Fruit fly (Drosophila melanogaster) whole organism, embryonic: ENCODE results near the gene CG6959.

Experiments
- Abd-B ChIP-seq: fragments of 200-800 bp; sonication (Bioruptor generic); optimal IDR thresholded peaks from 2 replicates; lab custom pipeline; 2018; ENCODE audit warnings: missing biosample characterization, mild to moderate bottlenecking, missing genetic modification characterization, moderate library complexity
- Blimp-1 ChIP-seq: fragments of 200-800 bp; sonication (Bioruptor generic); optimal IDR thresholded peaks from 3 replicates; lab custom pipeline; 2018; ENCODE audit warnings: missing biosample characterization, missing genetic modification characterization, mild to moderate bottlenecking, moderate library complexity, missing genetic modification reagents
- Bteb2 ChIP-seq: fragments of 200-800 bp; sonication (Bioruptor generic); optimal IDR thresholded peaks from 2 replicates; lab custom pipeline; 2016; ENCODE audit warnings: missing biosample characterization, missing genetic modification characterization
- CG10979 ChIP-seq: fragments of 200-800 bp; sonication (Bioruptor generic); optimal IDR thresholded peaks from 2 replicates; lab custom pipeline; 2018; ENCODE audit warnings: missing biosample characterization, mild to moderate bottlenecking, missing genetic modification characterization, moderate library complexity
- CG11696 ChIP-seq: fragments of 200-800 bp; sonication (Bioruptor generic); IDR thresholded peaks from 2 replicates; pipeline ENCODE4 v1.3.6; 2022; ENCODE audit warnings: missing biosample characterization, missing genetic modification characterization
- CG14441 ChIP-seq: fragments of 200-800 bp; sonication (Bioruptor generic); IDR thresholded peaks from 2 replicates; pipeline ENCODE4 v1.3.6; 2022; ENCODE audit warnings: missing biosample characterization, missing genetic modification characterization
- CG14667 ChIP-seq: fragments of 200-800 bp; sonication (Bioruptor generic); IDR thresholded peaks from 2 replicates; pipeline ENCODE4 v1.3.6; 2022; ENCODE audit warnings: missing biosample characterization, missing genetic modification characterization
- CG14965 ChIP-seq: fragments of 200-800 bp; sonication (Bioruptor generic); optimal IDR thresholded peaks from 2 replicates; lab custom pipeline; 2016; ENCODE audit warnings: missing biosample characterization, missing genetic modification characterization, borderline replicate concordance
- CG15073 ChIP-seq: fragments of 200-800 bp; sonication (Bioruptor generic); optimal IDR thresholded peaks from 2 replicates; lab custom pipeline; 2016; ENCODE audit warnings: missing biosample characterization, missing genetic modification characterization
- CG15514 ChIP-seq: fragments of 200-800 bp; sonication (Bioruptor generic); optimal IDR thresholded peaks from 3 replicates; lab custom pipeline; 2017; ENCODE audit warnings: missing biosample characterization, missing genetic modification characterization, mild to moderate bottlenecking, moderate library complexity, missing genetic modification reagents
- CG18262 ChIP-seq: fragments of 200-800 bp; optimal IDR thresholded peaks from 3 replicates; lab custom pipeline; 2019; ENCODE audit warnings: missing biosample characterization, mild to moderate bottlenecking, missing genetic modification characterization, moderate library complexity
- CG18599 ChIP-seq: fragments of 200-800 bp; sonication (Bioruptor generic); optimal IDR thresholded peaks from 3 replicates; lab custom pipeline; 2017; ENCODE audit warnings: missing biosample characterization, missing genetic modification characterization, mild to moderate bottlenecking, moderate library complexity, missing genetic modification reagents
- CG18619 ChIP-seq: fragments of 200-800 bp; sonication (Bioruptor generic); optimal IDR thresholded peaks from 3 replicates; lab custom pipeline; 2017; ENCODE audit warnings: missing biosample characterization, mild to moderate bottlenecking, missing genetic modification characterization
- CG18764 ChIP-seq: fragments of 200-800 bp; sonication (Bioruptor generic); optimal IDR thresholded peaks from 3 replicates; lab custom pipeline; 2016; ENCODE audit warnings: missing biosample characterization, missing genetic modification characterization
- CG2120 ChIP-seq: fragments of 200-800 bp; sonication (Bioruptor generic); optimal IDR thresholded peaks from 3 replicates; lab custom pipeline; 2016; ENCODE audit warnings: missing biosample characterization, missing genetic modification characterization
- CG33213 ChIP-seq: fragments of 200-800 bp; sonication (Bioruptor generic); optimal IDR thresholded peaks from 3 replicates; lab custom pipeline; 2016; ENCODE audit warnings: missing biosample characterization, missing genetic modification characterization
- CG34376 ChIP-seq: fragments of 200-800 bp; sonication (Bioruptor generic); optimal IDR thresholded peaks from 2 replicates; lab custom pipeline; 2018; ENCODE audit warnings: missing biosample characterization, mild to moderate bottlenecking, missing genetic modification characterization
- CG42726 ChIP-seq: fragments of 200-800 bp; sonication (Bioruptor generic); IDR thresholded peaks from 2 replicates; pipeline ENCODE4 v1.3.6; 2022; ENCODE audit warnings: missing biosample characterization, missing genetic modification characterization; ENCODE audit not compliant: partially characterized antibody
- CG4282 ChIP-seq: fragments of 200-800 bp; sonication (Bioruptor generic); optimal IDR thresholded peaks from 2 replicates; lab custom pipeline; 2016; ENCODE audit warnings: missing biosample characterization, missing genetic modification characterization
- CG43689 ChIP-seq: fragments of 200-800 bp; sonication (Bioruptor generic); IDR thresholded peaks from 2 replicates; pipeline ENCODE4 v1.3.6; 2022; ENCODE audit warnings: missing biosample characterization, missing genetic modification characterization
- CG4707 ChIP-seq: fragments of 200-800 bp; sonication (Bioruptor generic); optimal IDR thresholded peaks from 2 replicates; lab custom pipeline; 2018; ENCODE audit warnings: missing biosample characterization, mild to moderate bottlenecking, missing genetic modification characterization, moderate library complexity
- CG6689 ChIP-seq: fragments of 200-800 bp; sonication (Bioruptor generic); IDR thresholded peaks from 2 replicates; pipeline ENCODE4 v1.3.6; 2022; ENCODE audit warnings: missing biosample characterization, missing genetic modification characterization
- CG7556 ChIP-seq: fragments of 200-800 bp; sonication (Bioruptor generic); optimal IDR thresholded peaks from 2 replicates; lab custom pipeline; 2017; ENCODE audit warnings: missing biosample characterization, mild to moderate bottlenecking, missing genetic modification characterization
- Camta ChIP-seq: fragments of 200-800 bp; sonication (Bioruptor generic); optimal IDR thresholded peaks from 2 replicates; lab custom pipeline; 2016; ENCODE audit warnings: missing biosample characterization, missing genetic modification characterization
- D19B ChIP-seq: fragments of 200-800 bp; sonication (Bioruptor generic); optimal IDR thresholded peaks from 2 replicates; lab custom pipeline; 2017; ENCODE audit warnings: missing biosample characterization, mild to moderate bottlenecking, missing genetic modification characterization
- Drgx ChIP-seq: fragments of 200-800 bp; sonication (Bioruptor generic); IDR thresholded peaks from 2 replicates; pipeline ENCODE4 v1.3.6; 2022; ENCODE audit warnings: missing biosample characterization, missing genetic modification characterization
- Gsc ChIP-seq: fragments of 200-800 bp; sonication (Bioruptor generic); IDR thresholded peaks from 2 replicates; pipeline ENCODE4 v1.3.6; 2022; ENCODE audit warnings: missing biosample characterization, missing genetic modification characterization
- Hey ChIP-seq: fragments of 200-800 bp; sonication (Bioruptor generic); optimal IDR thresholded peaks from 3 replicates; lab custom pipeline; 2018; ENCODE audit warnings: missing biosample characterization, mild to moderate bottlenecking, missing genetic modification characterization
- Hmr ChIP-seq: fragments of 200-800 bp; sonication (Bioruptor generic); optimal IDR thresholded peaks from 3 replicates; lab custom pipeline; 2017; ENCODE audit warnings: mild to moderate bottlenecking, missing biosample characterization, missing genetic modification reagents, missing genetic modification characterization
- Lpt ChIP-seq: fragments of >200 bp; optimal IDR thresholded peaks from 2 replicates; lab custom pipeline; 2018; ENCODE audit warnings: missing biosample characterization, missing genetic modification characterization
- NK7.1 ChIP-seq: fragments of 200-800 bp; sonication (Bioruptor generic); optimal IDR thresholded peaks from 3 replicates; lab custom pipeline; 2016; ENCODE audit warnings: missing biosample characterization, missing genetic modification characterization
- Nf-YB ChIP-seq: fragments of 200-800 bp; sonication (Bioruptor generic); optimal IDR thresholded peaks from 3 replicates; lab custom pipeline; 2019; ENCODE audit warnings: missing biosample characterization, mild to moderate bottlenecking, missing genetic modification characterization, moderate library complexity
- Optix ChIP-seq: fragments of 200-800 bp; sonication (Bioruptor generic); IDR thresholded peaks from 3 replicates; pipeline ENCODE4 v1.3.6; 2022; ENCODE audit warnings: missing biosample characterization, missing genetic modification characterization
- abd-A ChIP-seq: fragments of 200-800 bp; sonication (Bioruptor generic); optimal IDR thresholded peaks from 3 replicates; lab custom pipeline; 2019; ENCODE audit warnings: missing biosample characterization, mild to moderate bottlenecking, missing genetic modification characterization, moderate library complexity
- aop ChIP-seq: fragments of 200-800 bp; sonication (Bioruptor generic); IDR thresholded peaks from 2 replicates; pipeline ENCODE4 v1.3.6; 2022; ENCODE audit warnings: missing biosample characterization, missing genetic modification characterization
- cato ChIP-seq: fragments of 200-800 bp; sonication (Bioruptor generic); optimal IDR thresholded peaks from 2 replicates; lab custom pipeline; 2016; ENCODE audit warnings: missing biosample characterization, missing genetic modification characterization, borderline replicate concordance
- crc ChIP-seq: fragments of 200-800 bp; sonication (Bioruptor generic); optimal IDR thresholded peaks from 2 replicates; lab custom pipeline; 2016; ENCODE audit warnings: missing biosample characterization, missing genetic modification characterization
- croc ChIP-seq: fragments of 200-800 bp; sonication (Bioruptor generic); conservative IDR thresholded peaks from 3 replicates; pipeline ENCODE4 v1.3.6; 2022; ENCODE audit warnings: missing biosample characterization, missing genetic modification characterization
- dimm ChIP-seq: fragments of 200-800 bp; sonication (Bioruptor generic); IDR thresholded peaks from 2 replicates; pipeline ENCODE4 v1.3.6; 2022; ENCODE audit warnings: missing biosample characterization, missing genetic modification characterization
- dpn ChIP-seq, 2 experiments: fragments of 200-800 bp; sonication (Bioruptor generic); optimal IDR thresholded peaks; 3 replicates each; lab custom pipeline; 2016; ENCODE audit warnings: missing biosample characterization in 2 of 2, missing genetic modification characterization in 2 of 2
- inv ChIP-seq: fragments of 200-800 bp; sonication (Bioruptor generic); IDR thresholded peaks from 2 replicates; pipeline ENCODE4 v1.3.6; 2022; ENCODE audit warnings: missing biosample characterization, missing genetic modification characterization; ENCODE audit not compliant: partially characterized antibody
- prd ChIP-seq, 3 experiments: fragments of >200 bp in 2 of 3; fragments of 200-800 bp in 1 of 3; sonication (Bioruptor generic) in 1 of 3; optimal IDR thresholded peaks in 2 of 3; IDR thresholded peaks in 1 of 3; 2 replicates in 2 of 3; 3 replicates in 1 of 3; pipeline versions ENCODE4 v1.3.6 to Lab custom; 2017 to 2022; ENCODE audit warnings: missing biosample characterization in 1 of 3, missing genetic modification characterization in 1 of 3
- row ChIP-seq: fragments of 200-800 bp; sonication (Bioruptor generic); IDR thresholded peaks from 3 replicates; pipeline ENCODE4 v1.3.6; 2022; ENCODE audit warnings: missing biosample characterization, missing genetic modification characterization
- slp2 ChIP-seq: fragments of 200-800 bp; sonication (Bioruptor generic); optimal IDR thresholded peaks from 2 replicates; lab custom pipeline; 2016; ENCODE audit warnings: missing biosample characterization, missing genetic modification characterization

CG6959 gene

DNA sequence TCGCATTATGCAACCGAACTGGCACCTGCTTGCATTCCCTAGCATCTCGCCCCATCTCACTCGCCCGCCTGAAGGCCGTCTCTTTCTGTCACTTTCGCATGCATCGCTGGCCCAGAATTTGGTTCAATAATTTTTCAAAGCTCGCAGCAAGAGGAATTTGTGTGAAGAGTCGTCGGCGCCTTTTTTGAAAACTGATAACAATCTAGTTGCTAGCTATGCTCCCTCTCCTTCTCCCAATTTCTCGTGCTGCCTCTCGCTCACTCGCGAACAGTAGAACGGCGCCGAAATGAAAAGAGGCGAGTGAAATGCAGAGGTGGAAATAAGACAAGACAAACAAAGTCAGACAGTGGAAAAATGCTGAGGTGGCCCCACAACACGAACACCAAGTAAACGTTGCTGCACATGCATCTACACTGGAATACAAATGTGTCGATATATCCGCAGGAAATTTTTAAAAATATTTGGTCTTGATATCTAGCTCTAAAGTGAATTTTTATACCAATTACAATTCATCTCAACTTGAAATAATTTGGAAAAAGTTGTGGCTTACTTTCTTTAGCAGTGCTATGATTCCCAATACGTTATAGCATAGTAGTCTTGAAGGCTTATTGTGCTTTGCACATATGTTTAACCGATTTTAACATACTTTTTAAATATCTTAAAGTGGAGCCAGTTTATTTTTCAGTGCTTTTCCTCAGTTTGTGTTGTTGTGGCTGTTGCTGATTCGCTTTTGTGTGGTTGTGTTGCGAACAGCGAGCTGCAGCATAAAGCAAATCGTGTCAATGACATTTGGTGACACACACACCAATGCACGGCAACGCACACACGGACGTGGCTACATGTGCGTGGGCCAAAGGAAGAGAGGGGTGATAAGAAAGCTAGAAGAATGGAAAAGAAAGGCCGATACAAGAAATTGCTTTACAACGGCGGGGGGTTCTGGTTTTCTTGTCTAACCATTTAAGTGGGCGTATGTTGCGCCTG lies 18.1 kb downstream of the CG6959 start (continued):
- TF ChIP-seq dpn (GFP tag; optimal IDR thresholded peaks at IDR 0.05; lab: Kevin White, UChicago) (peak; percentile 56 to 69), Optix (0 out of 3 replicates have a peak, but pooled peaks have one; percentile 33), CG14667 (GFP tag; lab: Robert Waterston, UW) (no peak), CG42726 (GFP tag; lab: Robert Waterston, UW) (no peak), Nf-YB (GFP tag; lab: Kevin White, UChicago) (peak; percentile 64), abd-A (tag; lab: Kevin White, UChicago) (peak; percentile 25), Lpt (GFP tag; lab: Kevin White, UChicago) (no peak), CG6689 (GFP tag; lab: Robert Waterston, UW) (peak; percentile 73), CG4707 (GFP tag; lab: Kevin White, UChicago) (peak; percentile 71), slp2 (GFP tag; lab: Kevin White, UChicago) (peak; percentile 89), D19B (no peak), inv (GFP tag; lab: Robert Waterston, UW) (no peak), aop (GFP tag; lab: Robert Waterston, UW) (no peak), Blimp-1 (GFP tag; lab: Kevin White, UChicago) (peak; percentile 90), CG2120 (GFP tag; lab: Kevin White, UChicago) (no peak), Gsc (GFP tag; lab: Robert Waterston, UW) (peak; percentile 45; the same call in 1 of the 2 replicates), CG43689 (GFP tag; lab: Robert Waterston, UW) (no peak), CG11696 (GFP tag; lab: Robert Waterston, UW) (no peak), CG14965 (GFP tag; lab: Kevin White, UChicago) (no peak), CG4282 (GFP tag; lab: Kevin White, UChicago) (no peak), row (GFP tag; lab: Robert Waterston, UW) (peak; percentile 71), crc (GFP tag; lab: Kevin White, UChicago) (peak; percentile 56)

DNA sequence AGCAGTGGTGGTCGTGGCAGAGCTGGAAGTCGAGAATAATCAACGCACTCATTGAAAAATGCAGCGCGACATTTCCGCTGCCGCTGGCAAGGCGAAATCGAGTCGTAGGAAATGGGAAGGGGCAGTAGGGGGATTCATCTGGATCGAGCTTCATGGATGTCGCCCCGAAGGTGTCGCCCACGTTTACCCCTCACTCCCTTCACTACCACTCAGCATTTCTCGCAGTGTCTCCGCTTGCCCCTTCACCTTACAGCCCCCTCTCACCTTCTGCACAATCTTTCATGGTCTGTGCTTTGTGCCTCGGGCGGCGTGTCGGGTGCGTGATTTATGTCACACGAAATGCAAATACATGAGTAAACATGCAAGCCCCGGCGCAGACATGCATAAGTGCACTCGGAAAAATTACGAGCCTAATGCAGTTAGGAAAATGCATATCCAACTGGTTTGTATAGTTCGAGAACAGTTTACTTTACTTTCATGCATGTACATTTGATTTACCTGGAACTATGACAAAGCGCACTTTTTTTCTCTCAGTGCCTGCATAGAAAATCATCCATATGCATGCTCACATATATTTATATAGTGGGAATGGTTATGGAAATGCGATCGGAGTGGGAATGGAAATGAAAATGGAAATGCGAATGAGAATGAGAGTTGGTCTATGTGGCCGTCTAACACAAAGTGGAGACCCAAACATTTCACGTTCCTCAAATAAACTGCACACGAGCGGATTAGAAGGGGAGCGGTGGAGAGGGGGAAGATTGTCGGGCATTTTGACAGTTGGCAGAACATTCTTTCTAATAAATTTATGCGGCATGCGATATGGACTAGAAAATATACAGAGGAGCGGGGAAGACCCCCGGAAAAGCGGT lies 19.6 kb downstream of the CG6959 start:
- TF ChIP-seq CG15514 (GFP tag; lab: Kevin White, UChicago) (peak; percentile 17), CG33213 (peak; percentile 88), CG34376 (GFP tag; lab: Kevin White, UChicago) (no peak), croc (peak; percentile 93), CG14667 (GFP tag; lab: Robert Waterston, UW) (peak; percentile 80), Hey (tag; lab: Kevin White, UChicago) (peak; percentile 23), CG10979 (tag; lab: Kevin White, UChicago) (peak; percentile 95), Bteb2 (GFP tag; lab: Kevin White, UChicago) (peak; percentile 63), Abd-B (peak; percentile 88), CG18599 (GFP tag; lab: Kevin White, UChicago) (peak; percentile 76), Camta (GFP tag; lab: Kevin White, UChicago) (peak; percentile 92), CG14441 (GFP tag; lab: Robert Waterston, UW) (peak; percentile 78), Hmr (GFP tag; lab: Kevin White, UChicago) (peak; percentile 22), CG18764 (GFP tag; lab: Kevin White, UChicago) (peak; percentile 88), dimm (GFP tag; lab: Robert Waterston, UW) (peak; percentile 83), NK7.1 (GFP tag; lab: Kevin White, UChicago) (peak; percentile 81), CG18262 (tag; lab: Kevin White, UChicago) (peak; percentile 96), cato (GFP tag; lab: Kevin White, UChicago) (peak; percentile 76), CG7556 (GFP tag; lab: Kevin White, UChicago) (peak; percentile 88), CG15073 (GFP tag; lab: Kevin White, UChicago) (peak; percentile 66), prd (optimal IDR thresholded peaks at IDR 0.05; lab: Kevin White, UChicago) (no peak), prd (GFP tag; IDR thresholded peaks at IDR 0.05; lab: Robert Waterston, UW) (peak; percentile 95), CG18619 (peak; percentile 71), Drgx (peak; percentile 92)
